Worm (Caenorhabditis elegans) whole organism, L4/young adult: ENCODE measurements around the gene pigq-1.

Experiments
- W03F9.2 ChIP-seq: fragments of 150-350 bp; optimal IDR thresholded peaks from 2 replicates; lab custom pipeline; 2014; ENCODE audit warnings: missing biosample characterization, missing genetic modification characterization
- dao-5 ChIP-seq: sonication (generic microtip); optimal IDR thresholded peaks from 2 replicates; lab custom pipeline; 2016; ENCODE audit warnings: missing genotype, missing genetic modification characterization, moderate library complexity, missing compliant biosample characterization
- him-1 ChIP-seq: sonication (generic microtip); optimal IDR thresholded peaks from 2 replicates; lab custom pipeline; 2016; ENCODE audit warnings: missing genotype, missing genetic modification reagents, missing genetic modification characterization, missing compliant biosample characterization

DNA sequence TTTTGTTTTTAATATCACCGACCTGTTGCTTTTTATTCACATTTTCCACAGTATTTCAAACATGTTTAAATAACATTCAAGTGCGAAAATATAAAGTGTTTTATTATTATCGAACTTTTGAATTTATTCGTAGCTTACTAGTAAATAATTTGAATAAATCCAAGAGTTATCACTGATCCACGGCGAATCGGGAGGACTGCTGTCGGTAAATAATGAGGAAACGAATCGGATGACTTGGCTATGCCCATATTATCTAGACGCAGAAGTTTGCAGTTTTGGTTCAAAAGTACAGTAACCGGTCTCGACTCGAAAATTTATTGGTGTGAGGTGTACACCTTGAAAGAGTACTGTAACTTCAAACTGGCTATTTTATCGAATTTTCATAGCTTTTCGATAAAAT is 9.5 kb upstream of the pigq-1 start:
- TF ChIP-seq W03F9.2 (tag; lab: Kevin White, UChicago) (no peak), him-1 (tag; lab: Kevin White, UChicago) (no peak), dao-5 (tag; lab: Kevin White, UChicago) (no peak)
